Worm (Caenorhabditis elegans): ENCODE measurements around the gene F15E6.3.

DNA sequence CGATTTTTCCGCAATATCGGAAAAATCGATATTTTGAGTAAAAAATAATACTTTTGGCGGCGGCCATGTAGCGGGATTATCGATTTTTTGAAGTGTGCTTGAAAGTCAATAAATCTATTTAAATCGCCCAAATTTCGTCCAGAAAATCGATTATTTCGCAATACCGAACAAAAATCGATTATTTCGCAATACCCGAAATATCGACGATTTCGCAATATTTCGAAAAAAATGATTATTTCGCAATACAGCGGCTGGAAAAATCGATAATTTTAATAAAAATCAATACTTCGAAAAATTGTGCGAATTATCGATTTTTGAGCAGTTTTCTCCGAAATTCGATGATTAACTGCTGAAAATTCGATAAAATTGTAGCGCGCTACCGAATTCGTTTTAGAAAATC is 23.4 kb downstream of the F15E6.3 start:
- TF ChIP-seq nhr-179 (tag; optimal IDR thresholded peaks at IDR 0.05) = no peak
- no peak for TF ChIP-seq nfya-1 (tag; optimal IDR thresholded peaks at IDR 0.05; ENCODE audit: borderline replicate concordance, insufficient read depth)
- TF ChIP-seq ZK185.1 (tag; optimal IDR thresholded peaks at IDR 0.05; ENCODE audit: poor library complexity, severe bottlenecking) = no peak
